Worm (Caenorhabditis elegans) whole organism, young adult: ENCODE data around the gene dhs-20.

Experiments used
- B0019.2 ChIP-seq: fragments of 200-800 bp; sonication (Bioruptor generic); conservative IDR thresholded peaks from 2 replicates; pipeline ENCODE4 v1.3.6; 2022; ENCODE audit warnings: missing genetic modification reagents, missing genetic modification characterization, missing compliant biosample characterization
- B0035.1 ChIP-seq: sonication (generic microtip); optimal IDR thresholded peaks from 2 replicates; lab custom pipeline; 2016; ENCODE audit warnings: missing genetic modification characterization, mild to moderate bottlenecking, missing compliant biosample characterization, missing genotype, missing genetic modification reagents
- B0336.3 ChIP-seq: fragments of 200-800 bp; sonication (Bioruptor generic); IDR thresholded peaks from 2 replicates; pipeline ENCODE4 v1.3.6; 2022; ENCODE audit warnings: missing genetic modification characterization, missing compliant biosample characterization
- F23B12.7 ChIP-seq: sonication (generic microtip); optimal IDR thresholded peaks from 2 replicates; lab custom pipeline; 2017; ENCODE audit warnings: missing genetic modification characterization, mild to moderate bottlenecking, missing compliant biosample characterization, antibody characterized with exemption, moderate library complexity; ENCODE audit not compliant: insufficient read depth
- F52B5.7 ChIP-seq: sonication (generic microtip); optimal IDR thresholded peaks from 2 replicates; lab custom pipeline; 2016; ENCODE audit warnings: mild to moderate bottlenecking, missing genetic modification characterization, missing compliant biosample characterization
- F57C9.4 ChIP-seq: sonication (generic microtip); optimal IDR thresholded peaks from 2 replicates; lab custom pipeline; 2017; ENCODE audit warnings: mild to moderate bottlenecking, missing genetic modification characterization, missing compliant biosample characterization
- Y67H2A.10 ChIP-seq: fragments of 200-800 bp; sonication (Bioruptor generic); conservative IDR thresholded peaks from 2 replicates; pipeline ENCODE4 v1.3.6; 2022; ENCODE audit warnings: missing genetic modification reagents, missing genetic modification characterization, missing compliant biosample characterization
- Y79H2A.3 ChIP-seq: fragments of 200-800 bp; sonication (Bioruptor generic); conservative IDR thresholded peaks from 2 replicates; pipeline ENCODE4 v1.3.6; 2022; ENCODE audit warnings: missing genetic modification reagents, missing genetic modification characterization, missing compliant biosample characterization
- Y95B8A.8 ChIP-seq: fragments of 200-800 bp; sonication (Bioruptor generic); IDR thresholded peaks from 2 replicates; pipeline ENCODE4 v1.3.6; 2022; ENCODE audit warnings: missing genetic modification reagents, missing genetic modification characterization, missing compliant biosample characterization
- ama-1 ChIP-seq, 3 experiments: fragments of 150-350 bp in 1 of 3; sonication (generic microtip) in 2 of 3; optimal IDR thresholded peaks; 2 replicates each; lab custom pipeline; 2014 to 2018; ENCODE audit warnings: missing biosample characterization in 2 of 3, missing genetic modification characterization in 2 of 3, missing genetic modification reagents in 2 of 3
- atf-7 ChIP-seq: sonication (generic microtip); optimal IDR thresholded peaks from 2 replicates; lab custom pipeline; 2017; ENCODE audit warnings: mild to moderate bottlenecking, missing genetic modification characterization, missing compliant biosample characterization
- attf-3 ChIP-seq: fragments of 200-800 bp; sonication (Bioruptor generic); conservative IDR thresholded peaks from 2 replicates; pipeline ENCODE4 v1.3.6; 2022; ENCODE audit warnings: missing genetic modification reagents, missing genetic modification characterization, missing compliant biosample characterization
- attf-5 ChIP-seq: fragments of 200-800 bp; sonication (Bioruptor generic); optimal IDR thresholded peaks from 2 replicates; lab custom pipeline; 2018; ENCODE audit warnings: mild to moderate bottlenecking, missing genetic modification characterization, missing compliant biosample characterization
- bed-1 ChIP-seq: fragments of 200-800 bp; sonication (Bioruptor generic); IDR thresholded peaks from 2 replicates; pipeline ENCODE4 v1.3.6; 2022; ENCODE audit warnings: missing genetic modification reagents, missing genetic modification characterization, missing compliant biosample characterization
- bed-2 ChIP-seq: fragments of 200-800 bp; sonication (Bioruptor generic); IDR thresholded peaks from 2 replicates; pipeline ENCODE4 v1.3.6; 2022; ENCODE audit warnings: missing genetic modification reagents, missing genetic modification characterization, missing compliant biosample characterization
- ccch-3 ChIP-seq: fragments of 200-800 bp; sonication (Bioruptor generic); optimal IDR thresholded peaks from 2 replicates; lab custom pipeline; 2018; ENCODE audit warnings: mild to moderate bottlenecking, missing genetic modification characterization, missing compliant biosample characterization
- cebp-2 ChIP-seq: fragments of 200-800 bp; sonication (Bioruptor generic); IDR thresholded peaks from 2 replicates; pipeline ENCODE4 v1.3.6; 2022; ENCODE audit warnings: missing genetic modification characterization, missing compliant biosample characterization
- ceh-100 ChIP-seq: fragments of 200-800 bp; sonication (Bioruptor generic); IDR thresholded peaks from 2 replicates; pipeline ENCODE4 v1.3.6; 2022; ENCODE audit warnings: missing genetic modification reagents, missing genetic modification characterization, missing compliant biosample characterization
- ceh-40 ChIP-seq: fragments of 200-800 bp; sonication (Bioruptor generic); IDR thresholded peaks from 2 replicates; pipeline ENCODE4 v1.3.6; 2022; ENCODE audit warnings: missing genetic modification characterization, missing compliant biosample characterization
- die-1 ChIP-seq: sonication (generic microtip); optimal IDR thresholded peaks from 2 replicates; lab custom pipeline; 2016; ENCODE audit warnings: missing genotype, mild to moderate bottlenecking, missing genetic modification characterization, missing compliant biosample characterization
- egl-18 ChIP-seq: fragments of 200-800 bp; sonication (Bioruptor generic); IDR thresholded peaks from 2 replicates; pipeline ENCODE4 v1.3.6; 2022; ENCODE audit warnings: missing genetic modification reagents, missing genetic modification characterization, missing compliant biosample characterization
- ets-4 ChIP-seq: fragments of 200-800 bp; sonication (Bioruptor generic); optimal IDR thresholded peaks from 2 replicates; lab custom pipeline; 2018; ENCODE audit warnings: mild to moderate bottlenecking, missing genetic modification characterization, missing compliant biosample characterization
- hlh-12 ChIP-seq: sonication (generic microtip); optimal IDR thresholded peaks from 2 replicates; lab custom pipeline; 2016; ENCODE audit warnings: missing genetic modification characterization, missing compliant biosample characterization
- hmg-1.2 ChIP-seq: fragments of 200-800 bp; sonication (Bioruptor generic); IDR thresholded peaks from 2 replicates; pipeline ENCODE4 v1.3.6; 2022; ENCODE audit warnings: missing genetic modification reagents, missing genetic modification characterization, missing compliant biosample characterization
- lin-40 ChIP-seq: sonication (generic microtip); optimal IDR thresholded peaks from 2 replicates; lab custom pipeline; 2016; ENCODE audit warnings: missing genetic modification characterization, mild to moderate bottlenecking, missing compliant biosample characterization, missing genotype, missing genetic modification reagents
- lir-1 ChIP-seq: fragments of 200-800 bp; sonication (Bioruptor generic); conservative IDR thresholded peaks from 2 replicates; pipeline ENCODE4 v1.3.6; 2022; ENCODE audit warnings: missing genetic modification reagents, missing genetic modification characterization, missing compliant biosample characterization
- madf-8 ChIP-seq: fragments of 200-800 bp; sonication (Bioruptor generic); conservative IDR thresholded peaks from 2 replicates; pipeline ENCODE4 v1.3.6; 2022; ENCODE audit warnings: missing genetic modification reagents, missing genetic modification characterization, missing compliant biosample characterization
- mcd-1 ChIP-seq: fragments of 200-800 bp; sonication (Bioruptor generic); IDR thresholded peaks from 2 replicates; pipeline ENCODE4 v1.3.6; 2022; ENCODE audit warnings: missing genetic modification reagents, missing genetic modification characterization, missing compliant biosample characterization
- mxl-1 ChIP-seq: sonication (generic microtip); optimal IDR thresholded peaks from 2 replicates; lab custom pipeline; 2016; ENCODE audit warnings: missing genetic modification characterization, missing compliant biosample characterization
- nfya-1 ChIP-seq: sonication (generic microtip); optimal IDR thresholded peaks from 2 replicates; lab custom pipeline; 2017; ENCODE audit warnings: antibody characterized with exemption, missing compliant biosample characterization, missing genetic modification characterization, borderline replicate concordance; ENCODE audit not compliant: insufficient read depth
- nfyb-1 ChIP-seq: fragments of 200-800 bp; sonication (Bioruptor generic); IDR thresholded peaks from 2 replicates; pipeline ENCODE4 v1.3.6; 2022; ENCODE audit warnings: missing genetic modification reagents, missing genetic modification characterization, missing compliant biosample characterization
- nhr-90 ChIP-seq: sonication (generic microtip); optimal IDR thresholded peaks from 2 replicates; lab custom pipeline; 2016; ENCODE audit warnings: missing genotype, mild to moderate bottlenecking, missing genetic modification characterization, missing compliant biosample characterization
- rcor-1 ChIP-seq: fragments of 200-800 bp; sonication (Bioruptor generic); IDR thresholded peaks from 2 replicates; pipeline ENCODE4 v1.3.6; 2022; ENCODE audit warnings: missing genetic modification reagents, missing genetic modification characterization, missing compliant biosample characterization
- repo-1 ChIP-seq: sonication (generic microtip); optimal IDR thresholded peaks from 2 replicates; lab custom pipeline; 2017; ENCODE audit warnings: mild to moderate bottlenecking, missing genetic modification characterization, missing compliant biosample characterization
- rpc-1 ChIP-seq, 2 experiments: fragments of 150-350 bp in 1 of 2; sonication (generic microtip) in 1 of 2; optimal IDR thresholded peaks; 2 replicates each; lab custom pipeline; 2014 to 2018; ENCODE audit warnings: missing biosample characterization in 1 of 2, missing genetic modification characterization in 1 of 2, missing genetic modification reagents in 1 of 2, missing genotype in 1 of 2
- sdz-38 ChIP-seq: sonication (generic microtip); optimal IDR thresholded peaks from 2 replicates; lab custom pipeline; 2016; ENCODE audit warnings: missing genotype, missing genetic modification characterization, missing compliant biosample characterization
- snpc-1.1 ChIP-seq: sonication (generic microtip); optimal IDR thresholded peaks from 2 replicates; lab custom pipeline; 2017; ENCODE audit warnings: missing genetic modification characterization, mild to moderate bottlenecking, missing compliant biosample characterization, antibody characterized with exemption, moderate library complexity, missing genotype, missing genetic modification reagents; ENCODE audit not compliant: insufficient read depth
- tbp1 ChIP-seq: fragments of 200-800 bp; sonication (Bioruptor generic); optimal IDR thresholded peaks from 2 replicates; lab custom pipeline; 2018; ENCODE audit warnings: mild to moderate bottlenecking, missing genetic modification characterization, missing compliant biosample characterization
- tbx-9 ChIP-seq: sonication (generic microtip); optimal IDR thresholded peaks from 2 replicates; lab custom pipeline; 2016; ENCODE audit warnings: borderline replicate concordance, missing genetic modification characterization, inconsistent platforms, missing compliant biosample characterization
- xnd-1 ChIP-seq: sonication (generic microtip); optimal IDR thresholded peaks from 2 replicates; lab custom pipeline; 2016; ENCODE audit warnings: missing genotype, missing genetic modification reagents, missing genetic modification characterization, missing compliant biosample characterization
- zim-3 ChIP-seq: sonication (generic microtip); optimal IDR thresholded peaks from 2 replicates; lab custom pipeline; 2017; ENCODE audit warnings: mild to moderate bottlenecking, missing genetic modification characterization, moderate library complexity, missing compliant biosample characterization
- ztf-18 ChIP-seq: sonication (generic microtip); optimal IDR thresholded peaks from 2 replicates; lab custom pipeline; 2016; ENCODE audit warnings: missing genotype, mild to moderate bottlenecking, missing genetic modification characterization, missing compliant biosample characterization
- ztf-28 ChIP-seq: fragments of 200-800 bp; sonication (Bioruptor generic); IDR thresholded peaks from 2 replicates; pipeline ENCODE4 v1.3.6; 2022; ENCODE audit warnings: missing genetic modification reagents, missing genetic modification characterization, missing compliant biosample characterization
- ztf-3 ChIP-seq: fragments of 200-800 bp; sonication (Bioruptor generic); optimal IDR thresholded peaks from 2 replicates; lab custom pipeline; 2018; ENCODE audit warnings: mild to moderate bottlenecking, missing genetic modification characterization, missing compliant biosample characterization

dhs-20 gene

DNA sequence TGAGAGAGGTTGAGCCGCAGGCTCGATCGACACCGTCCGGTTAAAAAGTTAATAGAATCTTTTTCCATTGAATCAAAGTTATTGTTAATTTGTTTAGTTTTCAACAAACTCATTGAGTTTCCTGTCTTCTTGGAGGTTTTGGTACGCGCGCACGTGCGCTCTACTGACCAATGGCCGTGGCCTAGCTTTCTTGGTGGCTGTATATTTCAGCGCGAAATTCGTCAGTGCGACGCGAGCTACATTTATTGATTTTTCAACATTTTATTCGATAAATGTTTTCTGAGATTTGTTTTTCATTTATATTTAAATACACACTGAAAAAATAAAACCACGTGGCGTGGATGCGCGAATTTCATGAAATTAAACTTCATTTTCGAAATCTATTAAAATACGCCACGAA lies 39.8 kb upstream of the dhs-20 start, which contains the start of gene bir-1 (continued):
- TF ChIP-seq B0035.1 (tag; lab: Kevin White, UChicago) (no peak), lin-40 (tag; lab: Kevin White, UChicago) (no peak), atf-7 (tag; lab: Kevin White, UChicago) (no peak), F52B5.7 (no peak), nfya-1 (tag; lab: Kevin White, UChicago) (no peak), snpc-1.1 (tag; lab: Kevin White, UChicago) (no peak), ets-4 (no peak), F57C9.4 (tag; lab: Kevin White, UChicago) (no peak), rpc-1 (optimal IDR thresholded peaks at IDR 0.05; lab: Kevin White, UChicago) (no peak), rpc-1 (tag; optimal IDR thresholded peaks at IDR 0.05; lab: Kevin White, UChicago) (no peak), bed-2 (GFP tag; lab: Robert Waterston, UW) (0 out of 2 replicates have a peak, but pooled peaks have one; percentile 61), Y95B8A.8 (GFP tag; lab: Robert Waterston, UW) (peak; percentile 46; the same call in 1 of the 2 replicates), ceh-100 (GFP tag; lab: Robert Waterston, UW) (no peak), die-1 (tag; lab: Kevin White, UChicago) (no peak), madf-8 (GFP tag; lab: Robert Waterston, UW) (peak; percentile 15; the same call in 1 of the 2 replicates), egl-18 (GFP tag; lab: Robert Waterston, UW) (no peak), ztf-18 (tag; lab: Kevin White, UChicago) (peak; percentile 35), tbx-9 (tag; lab: Kevin White, UChicago) (no peak), ztf-28 (GFP tag; lab: Robert Waterston, UW) (no peak), ceh-40 (GFP tag; lab: Robert Waterston, UW) (no peak), B0019.2 (GFP tag; lab: Robert Waterston, UW) (no peak), B0336.3 (GFP tag; lab: Robert Waterston, UW) (no peak), ztf-3 (GFP tag; lab: Kevin White, UChicago) (no peak), attf-5 (GFP tag; lab: Kevin White, UChicago) (peak; percentile 81), ama-1 (optimal IDR thresholded peaks at IDR 0.05; lab: Kevin White, UChicago) (no peak), ama-1 (GFP tag; optimal IDR thresholded peaks at IDR 0.05; lab: Kevin White, UChicago) (no peak), xnd-1 (tag; lab: Kevin White, UChicago) (no peak), hlh-12 (tag; lab: Kevin White, UChicago) (no peak), bed-1 (GFP tag; lab: Robert Waterston, UW) (no peak), cebp-2 (no peak), tbp1 (GFP tag; lab: Kevin White, UChicago) (peak; percentile 22), zim-3 (tag; lab: Kevin White, UChicago) (no peak), rcor-1 (GFP tag; lab: Robert Waterston, UW) (0 out of 2 replicates have a peak, but pooled peaks have one; percentile 26), mxl-1 (tag; lab: Kevin White, UChicago) (no peak), sdz-38 (tag; lab: Kevin White, UChicago) (no peak), lir-1 (no peak), F23B12.7 (no peak), mcd-1 (GFP tag; lab: Robert Waterston, UW) (peak; percentile 74), repo-1 (tag; lab: Kevin White, UChicago) (no peak), nhr-90 (tag; lab: Kevin White, UChicago) (no peak), Y79H2A.3 (GFP tag; lab: Robert Waterston, UW) (no peak), ccch-3 (GFP tag; lab: Kevin White, UChicago) (no peak), attf-3 (GFP tag; lab: Robert Waterston, UW) (peak; percentile 22; the same call in 1 of the 2 replicates), Y67H2A.10 (GFP tag; lab: Robert Waterston, UW) (0 out of 2 replicates have a peak, but pooled peaks have one; percentile 23), nfyb-1 (no peak), hmg-1.2 (GFP tag; lab: Robert Waterston, UW) (peak; percentile 34; the same call in 1 of the 2 replicates)
